Worm (Caenorhabditis elegans) whole organism, late embryonic: ENCODE results near the gene tmc-2.
A peak's percentile ranks its signal among the peaks of the same experiment; 100 is the strongest.

Source experiments
- C38D4.7 ChIP-seq: fragments of 200-800 bp; sonication (Bioruptor generic); optimal IDR thresholded peaks from 2 replicates; lab custom pipeline; 2018; ENCODE audit warnings: mild to moderate bottlenecking, missing genetic modification characterization, moderate library complexity, missing compliant biosample characterization
- F13H6.1 ChIP-seq: sonication (generic microtip); optimal IDR thresholded peaks from 2 replicates; lab custom pipeline; 2016; ENCODE audit warnings: missing genetic modification characterization, missing compliant biosample characterization
- K02D7.2 ChIP-seq: sonication (generic microtip); optimal IDR thresholded peaks from 2 replicates; lab custom pipeline; 2017; ENCODE audit warnings: mild to moderate bottlenecking, missing genetic modification characterization, missing compliant biosample characterization
- ama-1 ChIP-seq: fragments of 150-350 bp; optimal IDR thresholded peaks from 2 replicates; lab custom pipeline; 2014
- ceh-14 ChIP-seq: sonication (generic microtip); optimal IDR thresholded peaks from 2 replicates; lab custom pipeline; 2016; ENCODE audit warnings: missing genotype, missing genetic modification characterization, missing compliant biosample characterization
- ceh-18 ChIP-seq: sonication (generic microtip); optimal IDR thresholded peaks from 2 replicates; lab custom pipeline; 2016; ENCODE audit warnings: missing genetic modification characterization, missing compliant biosample characterization
- ceh-22 ChIP-seq: sonication (generic microtip); optimal IDR thresholded peaks from 2 replicates; lab custom pipeline; 2017; ENCODE audit warnings: missing biosample characterization, missing genetic modification characterization
- ceh-30 ChIP-seq: fragments of 150-350 bp; optimal IDR thresholded peaks from 2 replicates; lab custom pipeline; 2014; ENCODE audit warnings: missing biosample characterization, missing genetic modification characterization
- ceh-34 ChIP-seq: sonication (generic microtip); optimal IDR thresholded peaks from 2 replicates; lab custom pipeline; 2016; ENCODE audit warnings: mild to moderate bottlenecking, missing genetic modification characterization, missing compliant biosample characterization
- ceh-48 ChIP-seq: sonication (generic microtip); optimal IDR thresholded peaks from 2 replicates; lab custom pipeline; 2016; ENCODE audit warnings: missing genetic modification characterization, inconsistent platforms, missing compliant biosample characterization
- ceh-6 ChIP-seq: fragments of 200-800 bp; sonication (Bioruptor generic); optimal IDR thresholded peaks from 2 replicates; lab custom pipeline; 2018; ENCODE audit warnings: mild to moderate bottlenecking, missing genetic modification characterization, missing compliant biosample characterization
- ceh-9 ChIP-seq: sonication (generic microtip); optimal IDR thresholded peaks from 2 replicates; lab custom pipeline; 2016; ENCODE audit warnings: mild to moderate bottlenecking, missing genetic modification characterization, inconsistent platforms, missing compliant biosample characterization
- elt-2 ChIP-seq: sonication (generic microtip); optimal IDR thresholded peaks from 2 replicates; lab custom pipeline; 2016; ENCODE audit warnings: missing genetic modification reagents, missing genetic modification characterization, missing compliant biosample characterization
- ets-4 ChIP-seq: sonication (generic microtip); optimal IDR thresholded peaks from 2 replicates; lab custom pipeline; 2016; ENCODE audit warnings: missing genetic modification characterization, missing compliant biosample characterization
- fax-1 ChIP-seq: sonication (generic microtip); optimal IDR thresholded peaks from 2 replicates; lab custom pipeline; 2016; ENCODE audit warnings: missing genotype, missing genetic modification characterization, missing compliant biosample characterization
- fkh-10 ChIP-seq: fragments of 150-350 bp; optimal IDR thresholded peaks from 2 replicates; lab custom pipeline; 2014; ENCODE audit warnings: missing biosample characterization, missing genetic modification reagents, missing genetic modification characterization
- gmeb-2 ChIP-seq: sonication (generic microtip); optimal IDR thresholded peaks from 2 replicates; lab custom pipeline; 2016; ENCODE audit warnings: missing genetic modification characterization, inconsistent platforms, missing compliant biosample characterization
- hlh-15 ChIP-seq: sonication (generic microtip); optimal IDR thresholded peaks from 2 replicates; lab custom pipeline; 2016; ENCODE audit warnings: missing genetic modification characterization, missing compliant biosample characterization
- hlh-30 ChIP-seq: sonication (generic microtip); optimal IDR thresholded peaks from 2 replicates; lab custom pipeline; 2017; ENCODE audit warnings: antibody characterized with exemption, missing genetic modification characterization, missing compliant biosample characterization; ENCODE audit not compliant: insufficient read depth
- hlh-6 ChIP-seq: sonication (generic microtip); optimal IDR thresholded peaks from 2 replicates; lab custom pipeline; 2016; ENCODE audit warnings: missing genotype, missing genetic modification characterization, missing compliant biosample characterization
- hlh-8 ChIP-seq: sonication (generic microtip); optimal IDR thresholded peaks from 2 replicates; lab custom pipeline; 2016; ENCODE audit warnings: missing genotype, missing genetic modification characterization, missing compliant biosample characterization
- lin-11 ChIP-seq: fragments of 200-800 bp; sonication (Bioruptor generic); optimal IDR thresholded peaks from 2 replicates; lab custom pipeline; 2018; ENCODE audit warnings: mild to moderate bottlenecking, missing genetic modification characterization, missing compliant biosample characterization
- madf-2 ChIP-seq: sonication (generic microtip); optimal IDR thresholded peaks from 2 replicates; lab custom pipeline; 2017; ENCODE audit warnings: missing genetic modification characterization, missing compliant biosample characterization
- nfya-1 ChIP-seq: sonication (generic microtip); optimal IDR thresholded peaks from 2 replicates; lab custom pipeline; 2017; ENCODE audit warnings: missing genetic modification characterization, mild to moderate bottlenecking, missing compliant biosample characterization, antibody characterized with exemption, moderate library complexity
- npax-4 ChIP-seq: sonication (generic microtip); optimal IDR thresholded peaks from 2 replicates; lab custom pipeline; 2016; ENCODE audit warnings: missing genetic modification characterization, missing compliant biosample characterization
- pat-9 ChIP-seq: fragments of 200-800 bp; sonication (Bioruptor generic); optimal IDR thresholded peaks from 2 replicates; lab custom pipeline; 2018; ENCODE audit warnings: mild to moderate bottlenecking, missing genetic modification characterization, moderate library complexity, missing compliant biosample characterization
- pax-1 ChIP-seq: fragments of 150-350 bp; optimal IDR thresholded peaks from 2 replicates; lab custom pipeline; 2014; ENCODE audit warnings: missing biosample characterization, missing genetic modification characterization
- pqm-1 ChIP-seq: sonication (generic microtip); optimal IDR thresholded peaks from 2 replicates; lab custom pipeline; 2016; ENCODE audit warnings: missing genetic modification characterization, missing compliant biosample characterization
- pros-1 ChIP-seq: fragments of 150-350 bp; optimal IDR thresholded peaks from 2 replicates; lab custom pipeline; 2014; ENCODE audit warnings: missing biosample characterization, missing genetic modification reagents, missing genetic modification characterization
- rnt-1 ChIP-seq: sonication (generic microtip); optimal IDR thresholded peaks from 2 replicates; lab custom pipeline; 2016; ENCODE audit warnings: missing genetic modification characterization, missing compliant biosample characterization
- sdc-2 ChIP-seq: sonication (generic microtip); optimal IDR thresholded peaks from 2 replicates; lab custom pipeline; 2016; ENCODE audit warnings: missing genotype, missing genetic modification characterization, missing compliant biosample characterization
- sox-2 ChIP-seq: fragments of 200-800 bp; sonication (Bioruptor generic); IDR thresholded peaks from 2 replicates; pipeline ENCODE4 v1.3.6; 2022; ENCODE audit warnings: missing genetic modification reagents, missing genetic modification characterization, missing compliant biosample characterization
- syd-9 ChIP-seq: sonication (generic microtip); optimal IDR thresholded peaks from 2 replicates; lab custom pipeline; 2016; ENCODE audit warnings: mild to moderate bottlenecking, missing genetic modification characterization, moderate library complexity, missing compliant biosample characterization
- tbx-2 ChIP-seq: sonication (generic microtip); optimal IDR thresholded peaks from 2 replicates; lab custom pipeline; 2016; ENCODE audit warnings: missing genetic modification characterization, missing compliant biosample characterization
- ttx-3 ChIP-seq: sonication (generic microtip); optimal IDR thresholded peaks from 2 replicates; lab custom pipeline; 2016; ENCODE audit warnings: missing genetic modification reagents, missing genetic modification characterization, missing compliant biosample characterization
- unc-42 ChIP-seq: sonication (generic microtip); optimal IDR thresholded peaks from 2 replicates; lab custom pipeline; 2016; ENCODE audit warnings: missing genotype, missing genetic modification characterization, missing compliant biosample characterization
- unc-55 ChIP-seq: sonication (generic microtip); optimal IDR thresholded peaks from 2 replicates; lab custom pipeline; 2017; ENCODE audit warnings: missing biosample characterization, missing genetic modification reagents, missing genetic modification characterization

tmc-2 gene

ce11 chrX:9296591-9296990, 6.9 kb upstream of the tmc-2 start, which contains the start of gene gly-13 (continued):
- TF ChIP-seq elt-2 (tag; lab: Kevin White, UChicago) (peak; percentile 82), madf-2 (tag; lab: Kevin White, UChicago) (peak; percentile 43), ceh-6 (GFP tag; lab: Kevin White, UChicago) (peak; percentile 51), ama-1 (lab: Kevin White, UChicago) (no peak), fax-1 (peak; percentile 76), C38D4.7 (peak; percentile 48), ets-4 (tag; lab: Kevin White, UChicago) (peak; percentile 20), hlh-15 (peak; percentile 56), npax-4 (tag; lab: Kevin White, UChicago) (peak; percentile 39), lin-11 (tag; lab: Kevin White, UChicago) (peak; percentile 46), sdc-2 (tag; lab: Kevin White, UChicago) (no peak), syd-9 (tag; lab: Kevin White, UChicago) (peak; percentile 31), hlh-6 (tag; lab: Kevin White, UChicago) (no peak), ceh-34 (tag; lab: Kevin White, UChicago) (peak; percentile 40), fkh-10 (GFP tag; lab: Kevin White, UChicago) (no peak), ceh-22 (tag; lab: Kevin White, UChicago) (no peak), ceh-18 (no peak), pqm-1 (tag; lab: Kevin White, UChicago) (no peak), ceh-9 (tag; lab: Kevin White, UChicago) (no peak), ceh-30 (no peak), sox-2 (GFP tag; lab: Robert Waterston, UW) (no peak), rnt-1 (peak; percentile 62), pat-9 (tag; lab: Kevin White, UChicago) (peak; percentile 56), ceh-48 (tag; lab: Kevin White, UChicago) (no peak), ceh-14 (tag; lab: Kevin White, UChicago) (peak; percentile 63)

ce11 chrX:9297834-9298233, 5.7 kb upstream of the tmc-2 start, which contains the start of gene B0416.7:
Gene B0416.7, minus strand, starts transcription at chrX:9297934.
- TF ChIP-seq ceh-14 (tag; lab: Kevin White, UChicago) (no peak), gmeb-2 (tag; lab: Kevin White, UChicago) (no peak), unc-55 (GFP tag; lab: Kevin White, UChicago) (no peak), rnt-1 (no peak), ceh-48 (tag; lab: Kevin White, UChicago) (no peak), hlh-8 (tag; lab: Kevin White, UChicago) (no peak), ttx-3 (tag; lab: Kevin White, UChicago) (no peak), K02D7.2 (no peak)
- TF ChIP-seq, all 69 proteins: peak for 0

- TF ChIP-seq ceh-48 (tag; lab: Kevin White, UChicago) (no peak), unc-42 (tag; lab: Kevin White, UChicago) (no peak), pax-1 (tag; lab: Kevin White, UChicago) (no peak), F13H6.1 (tag; lab: Kevin White, UChicago) (no peak), ceh-9 (tag; lab: Kevin White, UChicago) (no peak)
These were observed 4.7 kb upstream of the tmc-2 start, which contains the start of gene B0416.2 for ce11 chrX:9298846-9299245. Gene B0416.2, plus strand, starts transcription at chrX:9299146.

- TF ChIP-seq tbx-2 (tag; lab: Kevin White, UChicago): peak; percentile 17
- TF ChIP-seq pat-9 (tag; lab: Kevin White, UChicago): peak; percentile 3
- TF ChIP-seq unc-55 (GFP tag; lab: Kevin White, UChicago): peak; percentile 20
- TF ChIP-seq hlh-30 (tag; lab: Kevin White, UChicago): peak; percentile 26
- TF ChIP-seq nfya-1 (tag; lab: Kevin White, UChicago): peak; percentile 19
- TF ChIP-seq rnt-1: peak; percentile 39
- TF ChIP-seq pros-1 (tag; lab: Kevin White, UChicago): no peak
- TF ChIP-seq unc-42 (tag; lab: Kevin White, UChicago): no peak
These were observed 3.1 kb upstream of the tmc-2 start for ce11 chrX:9300379-9300778.
